Worm (Caenorhabditis elegans): ENCODE results near the gene snb-7.

The snb-7 gene

DNA sequence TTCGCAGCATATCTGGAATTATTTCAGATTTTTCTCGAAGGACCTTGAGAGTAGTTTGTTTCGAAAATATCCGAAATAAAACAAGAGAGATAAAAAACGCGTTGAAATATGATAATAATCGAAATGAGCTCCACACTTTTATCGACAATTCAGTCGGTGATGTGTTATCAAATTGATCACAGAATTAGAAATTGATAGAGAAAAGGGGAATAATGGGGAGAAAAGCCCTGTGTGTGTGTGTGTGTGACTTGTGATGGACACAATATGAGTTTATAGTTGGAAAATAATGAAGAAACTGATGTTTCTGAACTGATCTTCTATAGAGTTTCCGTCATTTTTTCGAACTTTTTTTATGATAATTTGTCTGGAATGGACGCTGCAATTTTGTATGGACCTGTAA is 38.5 kb downstream of the snb-7 start, which contains the start of gene pgp-1:
Gene pgp-1, minus strand, starts transcription at position 12 of the 400 bp plus-strand sequence.
- TF ChIP-seq crh-2 (tag; optimal IDR thresholded peaks at IDR 0.05): peak; percentile 38
- peak; percentile 91 for TF ChIP-seq fos-1 (tag; optimal IDR thresholded peaks at IDR 0.05)
- TF ChIP-seq sma-9 (GFP tag; optimal IDR thresholded peaks at IDR 0.05): peak; percentile 83
- no peak for TF ChIP-seq sma-9 (tag; optimal IDR thresholded peaks at IDR 0.05)
- TF ChIP-seq unc-55 (GFP tag; optimal IDR thresholded peaks at IDR 0.05): no peak

DNA sequence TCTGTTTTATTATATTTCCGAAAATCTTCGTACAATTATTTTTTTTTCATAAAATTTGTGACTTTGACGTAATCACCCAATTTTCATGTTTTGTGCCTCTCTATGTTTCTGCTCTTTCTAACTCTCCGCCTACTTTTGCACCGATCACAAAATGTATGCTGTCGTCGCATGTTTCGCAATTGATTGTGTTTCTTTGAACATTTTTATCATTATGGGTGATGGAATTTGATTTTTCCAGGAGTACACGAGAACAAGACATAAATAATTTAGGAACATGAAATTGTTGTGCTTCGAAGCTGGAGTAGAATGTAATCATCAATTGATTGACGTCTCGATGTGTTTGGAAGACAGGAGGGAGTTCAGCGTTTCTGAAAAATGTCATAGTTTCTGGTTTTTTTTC is 40.3 kb downstream of the snb-7 start:
- peak; percentile 44 for TF ChIP-seq sma-9 (GFP tag; optimal IDR thresholded peaks at IDR 0.05)
- no peak for TF ChIP-seq sma-9 (tag; optimal IDR thresholded peaks at IDR 0.05)
- TF ChIP-seq crh-2 (tag; optimal IDR thresholded peaks at IDR 0.05): peak; percentile 25
- no peak for TF ChIP-seq nhr-23 (tag; optimal IDR thresholded peaks at IDR 0.05)
- no peak for TF ChIP-seq sem-4 (tag; optimal IDR thresholded peaks at IDR 0.05)
- TF ChIP-seq ceh-16 (tag; optimal IDR thresholded peaks at IDR 0.05): no peak
- peak; percentile 85 for TF ChIP-seq fos-1 (tag; optimal IDR thresholded peaks at IDR 0.05)

DNA sequence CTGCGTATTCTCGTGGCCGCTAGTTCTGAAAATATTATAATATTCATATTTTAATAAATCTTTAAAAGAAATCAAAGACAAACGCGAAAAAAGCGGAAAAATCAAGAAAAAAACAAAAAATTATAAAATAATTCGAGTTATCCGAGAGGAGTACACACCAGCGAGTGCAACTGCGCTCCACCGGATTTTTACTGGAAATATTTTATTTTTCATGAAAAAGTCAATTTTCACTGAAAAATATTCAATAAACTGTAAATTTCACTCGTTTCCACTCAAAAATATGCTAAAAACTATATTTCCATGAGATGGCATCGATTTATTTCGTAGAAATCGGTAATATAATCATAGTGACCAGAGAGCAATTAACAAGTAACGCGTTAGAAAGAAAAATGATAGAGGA is 44.7 kb downstream of the snb-7 start, which contains the start of gene Y55D9A.2:
Gene Y55D9A.2, minus strand, starts transcription at position 31 of the 400 bp plus-strand sequence.
- TF ChIP-seq C34F6.9 (tag; optimal IDR thresholded peaks at IDR 0.05) (peak; percentile 50), fos-1 (tag; optimal IDR thresholded peaks at IDR 0.05) (peak; percentile 29), egl-27 (tag; optimal IDR thresholded peaks at IDR 0.05) (no peak), elt-1 (tag; optimal IDR thresholded peaks at IDR 0.05) (no peak), gmeb-1 (tag; optimal IDR thresholded peaks at IDR 0.05) (peak; percentile 63), mdl-1 (tag; optimal IDR thresholded peaks at IDR 0.05) (no peak), unc-62 (GFP tag; optimal IDR thresholded peaks at IDR 0.05) (no peak), nhr-129 (tag; optimal IDR thresholded peaks at IDR 0.05) (no peak), unc-55 (GFP tag; optimal IDR thresholded peaks at IDR 0.05) (peak; percentile 46), lsy-2 (tag; optimal IDR thresholded peaks at IDR 0.05) (peak in 1 of 2 experiments; percentile 67), snpc-4 (tag; optimal IDR thresholded peaks at IDR 0.05) (no peak)
